Fruit fly (Drosophila melanogaster) whole organism, embryonic: ENCODE results near the gene Claspin.

ENCODE experiments used
- Atf-2 ChIP-seq: fragments of 200-800 bp; sonication (Bioruptor generic); optimal IDR thresholded peaks from 2 replicates; lab custom pipeline; 2016; ENCODE audit warnings: missing biosample characterization, missing genetic modification characterization
- CG10147 ChIP-seq: fragments of 200-800 bp; sonication (Bioruptor generic); optimal IDR thresholded peaks from 2 replicates; lab custom pipeline; 2019; ENCODE audit warnings: missing biosample characterization, mild to moderate bottlenecking, missing genetic modification characterization, moderate library complexity
- CG10209 ChIP-seq: fragments of 200-800 bp; sonication (Bioruptor generic); optimal IDR thresholded peaks from 3 replicates; lab custom pipeline; 2017; ENCODE audit warnings: missing biosample characterization, mild to moderate bottlenecking, missing genetic modification characterization, missing genetic modification reagents
- CG10274 ChIP-seq: fragments of 200-800 bp; sonication (Bioruptor generic); optimal IDR thresholded peaks from 3 replicates; lab custom pipeline; 2017; ENCODE audit warnings: missing biosample characterization, mild to moderate bottlenecking, missing genetic modification characterization
- CG13287 ChIP-seq: fragments of 200-800 bp; sonication (Bioruptor generic); IDR thresholded peaks from 2 replicates; pipeline ENCODE4 v1.3.6; 2022; ENCODE audit warnings: missing biosample characterization, missing genetic modification characterization; ENCODE audit not compliant: partially characterized antibody
- CG14965 ChIP-seq: fragments of 200-800 bp; sonication (Bioruptor generic); optimal IDR thresholded peaks from 2 replicates; lab custom pipeline; 2016; ENCODE audit warnings: missing biosample characterization, missing genetic modification characterization, borderline replicate concordance
- CG16813 ChIP-seq: fragments of 200-800 bp; sonication (Bioruptor generic); IDR thresholded peaks from 3 replicates; pipeline ENCODE4 v1.3.6; 2022; ENCODE audit warnings: missing biosample characterization, missing genetic modification characterization; ENCODE audit not compliant: partially characterized antibody
- CG17186 ChIP-seq: fragments of 200-800 bp; sonication (Bioruptor generic); optimal IDR thresholded peaks from 3 replicates; lab custom pipeline; 2017; ENCODE audit warnings: missing biosample characterization, missing genetic modification reagents, missing genetic modification characterization
- CG2120 ChIP-seq: fragments of 200-800 bp; sonication (Bioruptor generic); optimal IDR thresholded peaks from 3 replicates; lab custom pipeline; 2016; ENCODE audit warnings: missing biosample characterization, missing genetic modification characterization
- CG3847 ChIP-seq: fragments of 200-800 bp; sonication (Bioruptor generic); IDR thresholded peaks from 2 replicates; pipeline ENCODE4 v1.3.6; 2022; ENCODE audit warnings: missing biosample characterization, missing genetic modification characterization
- CG3995 ChIP-seq: fragments of 200-800 bp; sonication (Bioruptor generic); optimal IDR thresholded peaks from 3 replicates; lab custom pipeline; 2016; ENCODE audit warnings: missing biosample characterization, missing genetic modification characterization
- CG4424 ChIP-seq: fragments of 200-800 bp; sonication (Bioruptor generic); optimal IDR thresholded peaks from 3 replicates; lab custom pipeline; 2016; ENCODE audit warnings: missing biosample characterization, missing genetic modification characterization
- CG6813 ChIP-seq: fragments of 200-800 bp; sonication (Bioruptor generic); optimal IDR thresholded peaks from 2 replicates; lab custom pipeline; 2017; ENCODE audit warnings: missing biosample characterization, missing genetic modification characterization, mild to moderate bottlenecking, moderate library complexity, missing genetic modification reagents
- Camta ChIP-seq: fragments of 200-800 bp; sonication (Bioruptor generic); optimal IDR thresholded peaks from 2 replicates; lab custom pipeline; 2016; ENCODE audit warnings: missing biosample characterization, missing genetic modification characterization
- Dbx ChIP-seq: fragments of 200-800 bp; sonication (Bioruptor generic); IDR thresholded peaks from 3 replicates; pipeline ENCODE4 v1.3.6; 2022; ENCODE audit warnings: missing biosample characterization, missing genetic modification characterization
- Dp ChIP-seq: fragments of 200-800 bp; sonication (Bioruptor generic); optimal IDR thresholded peaks from 2 replicates; lab custom pipeline; 2018; ENCODE audit warnings: missing biosample characterization, mild to moderate bottlenecking, missing genetic modification characterization, moderate library complexity
- Gug ChIP-seq: fragments of 200-800 bp; sonication (Bioruptor generic); IDR thresholded peaks from 4 replicates; pipeline ENCODE4 v1.3.6; 2022; ENCODE audit warnings: missing biosample characterization, missing genetic modification characterization
- HLH54F ChIP-seq: fragments of 200-800 bp; sonication (Bioruptor generic); optimal IDR thresholded peaks from 3 replicates; lab custom pipeline; 2016; ENCODE audit warnings: missing biosample characterization, missing genetic modification characterization
- Myb ChIP-seq: fragments of 200-800 bp; sonication (Bioruptor generic); optimal IDR thresholded peaks from 2 replicates; lab custom pipeline; 2016; ENCODE audit warnings: missing biosample characterization, missing genetic modification characterization
- NC2β ChIP-seq: fragments of 200-800 bp; sonication (Bioruptor generic); optimal IDR thresholded peaks from 2 replicates; lab custom pipeline; 2016; ENCODE audit warnings: missing biosample characterization, missing genetic modification characterization
- PHDP ChIP-seq: fragments of 200-800 bp; sonication (Bioruptor generic); optimal IDR thresholded peaks from 3 replicates; lab custom pipeline; 2018; ENCODE audit warnings: missing biosample characterization, mild to moderate bottlenecking, missing genetic modification characterization, moderate library complexity
- Poxn ChIP-seq: fragments of 200-800 bp; sonication (Bioruptor generic); IDR thresholded peaks from 2 replicates; pipeline ENCODE4 v1.3.6; 2022; ENCODE audit warnings: missing biosample characterization, missing genetic modification characterization
- Scr ChIP-seq: fragments of 200-800 bp; sonication (Bioruptor generic); IDR thresholded peaks from 2 replicates; pipeline ENCODE4 v1.3.6; 2022; ENCODE audit warnings: missing biosample characterization, missing genetic modification characterization; ENCODE audit not compliant: partially characterized antibody
- Sin3A ChIP-seq: fragments of >200 bp; optimal IDR thresholded peaks from 2 replicates; lab custom pipeline; 2018
- Sox102F ChIP-seq: fragments of 200-800 bp; sonication (Bioruptor generic); optimal IDR thresholded peaks from 2 replicates; lab custom pipeline; 2018; ENCODE audit warnings: missing biosample characterization, mild to moderate bottlenecking, missing genetic modification characterization, moderate library complexity
- Stat92E ChIP-seq, 3 experiments: fragments of >200 bp in 2 of 3; fragments of 200-800 bp in 1 of 3; sonication (Bioruptor generic) in 1 of 3; optimal IDR thresholded peaks; 2 replicates each; lab custom pipeline; 2017 to 2019; ENCODE audit warnings: missing biosample characterization in 3 of 3, missing genetic modification characterization in 3 of 3, mild to moderate bottlenecking in 1 of 3, moderate library complexity in 1 of 3
- YL-1 ChIP-seq: fragments of 200-800 bp; sonication (Bioruptor generic); optimal IDR thresholded peaks from 3 replicates; lab custom pipeline; 2017; ENCODE audit warnings: missing biosample characterization, mild to moderate bottlenecking, missing genetic modification characterization
- amos ChIP-seq: fragments of 200-800 bp; sonication (Bioruptor generic); IDR thresholded peaks from 2 replicates; pipeline ENCODE4 v1.3.6; 2022; ENCODE audit warnings: missing biosample characterization, missing genetic modification characterization; ENCODE audit not compliant: partially characterized antibody
- chif ChIP-seq, 2 experiments: fragments of 200-800 bp; sonication (Bioruptor generic); optimal IDR thresholded peaks; 3 replicates each; lab custom pipeline; 2016; ENCODE audit warnings: missing biosample characterization in 2 of 2, missing genetic modification characterization in 2 of 2
- crol ChIP-seq: fragments of 200-800 bp; sonication (Bioruptor generic); IDR thresholded peaks from 2 replicates; pipeline ENCODE4 v1.3.6; 2022; ENCODE audit warnings: missing biosample characterization, missing genetic modification characterization
- ewg ChIP-seq: fragments of 200-800 bp; sonication (Bioruptor generic); optimal IDR thresholded peaks from 3 replicates; lab custom pipeline; 2017; ENCODE audit warnings: mild to moderate bottlenecking, missing biosample characterization, missing genetic modification reagents, missing genetic modification characterization
- gcm ChIP-seq: fragments of 200-800 bp; sonication (Bioruptor generic); optimal IDR thresholded peaks from 2 replicates; lab custom pipeline; 2019; ENCODE audit warnings: missing biosample characterization, mild to moderate bottlenecking, missing genetic modification characterization, moderate library complexity
- ind ChIP-seq: fragments of 200-800 bp; sonication (Bioruptor generic); optimal IDR thresholded peaks from 3 replicates; lab custom pipeline; 2016; ENCODE audit warnings: missing biosample characterization, missing genetic modification characterization
- ken ChIP-seq: fragments of 200-800 bp; sonication (Bioruptor generic); IDR thresholded peaks from 3 replicates; pipeline ENCODE4 v1.3.6; 2022; ENCODE audit warnings: missing biosample characterization, missing genetic modification characterization
- lola ChIP-seq, 3 experiments: fragments of >200 bp in 2 of 3; fragments of 200-800 bp in 1 of 3; sonication (Bioruptor generic) in 1 of 3; optimal IDR thresholded peaks; 2 replicates each; lab custom pipeline; 2017 to 2019; ENCODE audit warnings: missing biosample characterization in 3 of 3, missing genetic modification characterization in 3 of 3, mild to moderate bottlenecking in 1 of 3, moderate library complexity in 1 of 3
- nerfin-2 ChIP-seq: fragments of 200-800 bp; sonication (Bioruptor generic); IDR thresholded peaks from 2 replicates; pipeline ENCODE4 v1.3.6; 2022; ENCODE audit warnings: missing biosample characterization, missing genetic modification characterization; ENCODE audit not compliant: partially characterized antibody
- p53 ChIP-seq: fragments of 200-800 bp; sonication (Bioruptor generic); optimal IDR thresholded peaks from 2 replicates; lab custom pipeline; 2016; ENCODE audit warnings: missing biosample characterization, missing genetic modification characterization
- pros ChIP-seq: fragments of 200-800 bp; sonication (Bioruptor generic); optimal IDR thresholded peaks from 3 replicates; lab custom pipeline; 2019; ENCODE audit warnings: missing biosample characterization, mild to moderate bottlenecking, missing genetic modification characterization, moderate library complexity
- seq ChIP-seq: fragments of 200-800 bp; sonication (Bioruptor generic); IDR thresholded peaks from 2 replicates; pipeline ENCODE4 v1.3.6; 2022; ENCODE audit warnings: missing biosample characterization, missing genetic modification characterization
- sim ChIP-seq: fragments of 200-800 bp; sonication (Bioruptor generic); IDR thresholded peaks from 2 replicates; pipeline ENCODE4 v1.3.6; 2022; ENCODE audit warnings: missing biosample characterization, missing genetic modification characterization
- slbo ChIP-seq: fragments of 200-800 bp; sonication (Bioruptor generic); IDR thresholded peaks from 2 replicates; pipeline ENCODE4 v1.3.6; 2022; ENCODE audit warnings: missing biosample characterization, missing genetic modification characterization
- sna ChIP-seq: fragments of 200-800 bp; sonication (Bioruptor generic); IDR thresholded peaks from 2 replicates; pipeline ENCODE4 v1.3.6; 2022; ENCODE audit warnings: missing biosample characterization, missing genetic modification characterization; ENCODE audit not compliant: partially characterized antibody
- ssp ChIP-seq: fragments of 200-800 bp; sonication (Bioruptor generic); IDR thresholded peaks from 2 replicates; pipeline ENCODE4 v1.3.6; 2022; ENCODE audit warnings: missing biosample characterization, missing genetic modification characterization
- tin ChIP-seq: fragments of 200-800 bp; sonication (Bioruptor generic); optimal IDR thresholded peaks from 3 replicates; lab custom pipeline; 2016; ENCODE audit warnings: missing biosample characterization, missing genetic modification characterization
- tll ChIP-seq, 2 experiments: fragments of 200-800 bp in 1 of 2; fragments of >200 bp in 1 of 2; sonication (Bioruptor generic) in 1 of 2; optimal IDR thresholded peaks; 2 replicates each; lab custom pipeline; 2017 to 2019; ENCODE audit warnings: missing biosample characterization in 2 of 2, missing genetic modification characterization in 2 of 2, mild to moderate bottlenecking in 1 of 2, moderate library complexity in 1 of 2
- tx ChIP-seq: fragments of 200-800 bp; sonication (Bioruptor generic); optimal IDR thresholded peaks from 2 replicates; lab custom pipeline; 2016; ENCODE audit warnings: missing biosample characterization, missing genetic modification characterization
- unc-4 ChIP-seq: fragments of 200-800 bp; sonication (Bioruptor generic); IDR thresholded peaks from 2 replicates; pipeline ENCODE4 v1.3.6; 2022; ENCODE audit warnings: missing biosample characterization, missing genetic modification characterization; ENCODE audit not compliant: partially characterized antibody
- unpg ChIP-seq: fragments of 200-800 bp; sonication (Bioruptor generic); optimal IDR thresholded peaks from 3 replicates; lab custom pipeline; 2018; ENCODE audit warnings: missing biosample characterization, mild to moderate bottlenecking, missing genetic modification characterization, moderate library complexity
- zfh1 ChIP-seq: fragments of 200-800 bp; sonication (Bioruptor generic); IDR thresholded peaks from 3 replicates; pipeline ENCODE4 v1.3.6; 2022; ENCODE audit warnings: missing biosample characterization, missing genetic modification characterization

Claspin gene

DNA sequence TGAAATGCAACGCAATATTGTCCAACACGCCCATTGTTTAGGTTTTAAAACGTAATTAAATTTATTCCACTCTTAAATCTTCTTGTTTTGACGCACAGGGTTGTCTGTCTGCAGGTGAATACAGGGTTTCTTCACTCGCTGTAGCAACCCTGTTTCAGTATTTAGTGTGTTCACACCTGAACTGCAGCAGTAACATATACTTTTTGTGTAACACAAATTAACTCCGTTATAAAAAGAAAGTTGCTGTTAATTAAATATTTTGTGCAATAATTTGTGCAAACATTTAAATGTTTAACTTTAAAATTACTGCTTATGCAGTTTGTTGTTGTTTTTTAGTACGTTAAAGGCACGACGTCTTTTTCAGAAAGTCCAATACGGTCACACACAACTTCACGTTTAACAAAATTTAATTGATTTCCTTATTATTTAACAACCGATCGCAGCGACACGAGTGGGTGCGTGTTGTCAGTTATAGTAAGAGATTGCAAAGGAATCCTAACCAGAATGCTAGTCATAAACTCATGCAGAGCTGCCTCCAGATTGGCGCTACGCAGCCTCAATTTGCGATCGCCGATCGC, 21.1 kb upstream of the Claspin start, which contains the start of the genes CG15012 and Fdx2 (continued):
- peak; percentile 7 for TF ChIP-seq p53 (GFP tag; lab: Kevin White, UChicago)
- TF ChIP-seq CG13287 (GFP tag; lab: Robert Waterston, UW) = peak; percentile 56; the same call in 1 of the 2 replicates
- TF ChIP-seq PHDP = peak; percentile 13
- peak; percentile 82 for TF ChIP-seq Sin3A (lab: Kevin White, UChicago)
- TF ChIP-seq tx (GFP tag; lab: Kevin White, UChicago) = peak; percentile 26
- peak; percentile 29; the same call in 1 of the 2 replicates for TF ChIP-seq unc-4 (GFP tag; lab: Robert Waterston, UW)
- TF ChIP-seq CG3847 (GFP tag; lab: Robert Waterston, UW) = peak; percentile 43
- no peak for TF ChIP-seq seq
- TF ChIP-seq crol (GFP tag; lab: Robert Waterston, UW) = no peak
- no peak for TF ChIP-seq CG14965
- TF ChIP-seq CG17186 (GFP tag; lab: Kevin White, UChicago) = peak; percentile 2
- peak; percentile 52 for TF ChIP-seq CG4424
- peak; percentile 44 for TF ChIP-seq CG3995
- TF ChIP-seq Sox102F (GFP tag; lab: Kevin White, UChicago) = no peak
- no peak for TF ChIP-seq Gug (GFP tag; lab: Robert Waterston, UW)
- TF ChIP-seq CG10274 (GFP tag; lab: Kevin White, UChicago) = no peak
- TF ChIP-seq Myb (GFP tag; lab: Kevin White, UChicago) = peak; percentile 55
- peak; percentile 23 for TF ChIP-seq NC2β (GFP tag; lab: Kevin White, UChicago)
- peak; percentile 92 for TF ChIP-seq ssp
- no peak for TF ChIP-seq sna (GFP tag; lab: Robert Waterston, UW)
- TF ChIP-seq CG16813 = 0 out of 3 replicates have a peak, but pooled peaks have one; percentile 37
- peak; percentile 22 for TF ChIP-seq HLH54F (GFP tag; lab: Kevin White, UChicago)
- TF ChIP-seq Scr (GFP tag; lab: Robert Waterston, UW) = peak; percentile 35; the same call in 1 of the 2 replicates
- peak; percentile 23 for TF ChIP-seq unpg (GFP tag; lab: Kevin White, UChicago)
- TF ChIP-seq CG2120 (GFP tag; lab: Kevin White, UChicago) = peak; percentile 46
- peak in 1 of 2 experiments; percentile 21 for TF ChIP-seq chif (GFP tag; optimal IDR thresholded peaks at IDR 0.05; lab: Kevin White, UChicago)
- TF ChIP-seq CG6813 = no peak
- TF ChIP-seq ind (GFP tag; lab: Kevin White, UChicago) = peak; percentile 37
- TF ChIP-seq Dp (GFP tag; lab: Kevin White, UChicago) = peak; percentile 35
- peak; percentile 93 for TF ChIP-seq YL-1 (GFP tag; lab: Kevin White, UChicago)
- no peak for TF ChIP-seq tin (GFP tag; lab: Kevin White, UChicago)
- TF ChIP-seq amos (GFP tag; lab: Robert Waterston, UW) = no peak
- TF ChIP-seq pros = no peak
- no peak for TF ChIP-seq nerfin-2 (GFP tag; lab: Robert Waterston, UW)
- TF ChIP-seq CG10147 (GFP tag; lab: Kevin White, UChicago) = peak; percentile 16
- TF ChIP-seq Dbx (GFP tag; lab: Robert Waterston, UW) = no peak
- TF ChIP-seq Stat92E (GFP tag; optimal IDR thresholded peaks at IDR 0.05; lab: Kevin White, UChicago) = no peak
- TF ChIP-seq lola (GFP tag; optimal IDR thresholded peaks at IDR 0.05; lab: Kevin White, UChicago) = peak in 1 of 3 experiments; percentile 31
- no peak for TF ChIP-seq CG10209 (GFP tag; lab: Kevin White, UChicago)
- no peak for TF ChIP-seq Poxn
- TF ChIP-seq zfh1 (GFP tag; lab: Robert Waterston, UW) = peak; percentile 27; the same call in 1 of the 3 replicates
- peak; percentile 7 for TF ChIP-seq Camta
- no peak for TF ChIP-seq ken (GFP tag; lab: Robert Waterston, UW)
- peak; percentile 29; the same call in 1 of the 2 replicates for TF ChIP-seq slbo (GFP tag; lab: Robert Waterston, UW)
- peak; percentile 12 to 15 for TF ChIP-seq tll (GFP tag; optimal IDR thresholded peaks at IDR 0.05; lab: Kevin White, UChicago)
- no peak for TF ChIP-seq ewg (GFP tag; lab: Kevin White, UChicago)
- no peak for TF ChIP-seq gcm
- TF ChIP-seq sim = no peak
- TF ChIP-seq Atf-2 (GFP tag; lab: Kevin White, UChicago) = no peak
